Worm (Caenorhabditis elegans): ENCODE data around the gene srz-97.

- TF ChIP-seq skn-1 (tag; optimal IDR thresholded peaks at IDR 0.05) (no peak), ama-1 (optimal IDR thresholded peaks at IDR 0.05) (no peak), elt-1 (tag; optimal IDR thresholded peaks at IDR 0.05) (no peak), unc-62 (GFP tag; optimal IDR thresholded peaks at IDR 0.05) (no peak)
Measured at ce11 chrV:14468196-14468874, at the start of gene srz-97.
